Fruit fly (Drosophila melanogaster): ENCODE data around the gene Diedel3.

DNA sequence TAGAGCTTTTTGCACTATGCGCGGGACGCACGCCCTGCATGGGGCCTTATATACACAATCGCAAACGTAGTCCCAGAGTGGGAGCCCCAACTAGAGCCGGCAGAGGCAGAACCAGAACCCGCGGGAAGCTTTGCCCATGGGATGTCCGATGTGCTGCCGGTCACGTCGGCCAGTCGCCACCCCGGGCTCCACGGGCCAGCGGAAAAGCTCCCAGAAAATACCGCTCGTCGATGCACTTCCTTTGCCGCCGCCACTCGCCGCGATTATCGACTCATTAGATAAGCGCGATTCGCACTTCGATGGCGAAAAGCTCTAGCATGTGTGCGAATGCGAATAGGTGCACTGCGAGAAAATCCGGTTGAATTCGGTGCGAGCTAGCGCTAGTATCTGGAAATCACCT, 18.6 kb downstream of the Diedel3 start, which contains the start of gene CG34330:
- no peak for TF ChIP-seq usp (GFP tag; optimal IDR thresholded peaks at IDR 0.05)
- TF ChIP-seq psq (optimal IDR thresholded peaks at IDR 0.05), result no peak
- no peak for TF ChIP-seq pan (optimal IDR thresholded peaks at IDR 0.05)
- no peak for TF ChIP-seq EcR (GFP tag; optimal IDR thresholded peaks at IDR 0.05)

All from whole organism.